Worm (Caenorhabditis elegans) whole organism, L4 larva: ENCODE data around the gene R107.5.

Experiments used
- D1046.2 ChIP-seq: fragments of 200-800 bp; sonication (Bioruptor generic); IDR thresholded peaks from 2 replicates; pipeline ENCODE4 v1.3.6; 2022; ENCODE audit warnings: missing genetic modification characterization, missing compliant biosample characterization
- F37D6.2 ChIP-seq: sonication (generic microtip); optimal IDR thresholded peaks from 2 replicates; lab custom pipeline; 2016; ENCODE audit warnings: mild to moderate bottlenecking, missing genetic modification characterization, missing compliant biosample characterization
- F49E8.2 ChIP-seq: sonication (generic microtip); optimal IDR thresholded peaks from 2 replicates; lab custom pipeline; 2016; ENCODE audit warnings: missing compliant biosample characterization, mild to moderate bottlenecking, missing genetic modification characterization, borderline replicate concordance
- R02D3.7 ChIP-seq: fragments of 150-350 bp; sonication (generic microtip); optimal IDR thresholded peaks from 3 replicates; lab custom pipeline; 2014; ENCODE audit warnings: missing biosample characterization, missing genetic modification characterization
- T26A8.4 ChIP-seq: fragments of 200-800 bp; sonication (Bioruptor generic); IDR thresholded peaks from 2 replicates; pipeline ENCODE4 v1.3.6; 2022; ENCODE audit warnings: missing genetic modification characterization, missing compliant biosample characterization
- aha-1 ChIP-seq: fragments of 150-350 bp; peaks from one replicate; lab custom pipeline; 2014; ENCODE audit warnings: missing biosample characterization, missing genetic modification characterization
- ama-1 ChIP-seq: fragments of 150-350 bp; optimal IDR thresholded peaks from 2 replicates; lab custom pipeline; 2014; ENCODE audit warnings: inconsistent platforms, mixed read lengths
- ceh-28 ChIP-seq: fragments of 150-350 bp; optimal IDR thresholded peaks from 2 replicates; lab custom pipeline; 2014; ENCODE audit warnings: missing biosample characterization, missing genetic modification reagents, missing genetic modification characterization
- ces-1 ChIP-seq: fragments of 150-350 bp; sonication (generic microtip); optimal IDR thresholded peaks from 4 replicates; lab custom pipeline; 2014; ENCODE audit warnings: missing biosample characterization, missing genetic modification reagents, missing genetic modification characterization
- daf-12 ChIP-seq: fragments of 150-350 bp; optimal IDR thresholded peaks from 2 replicates; lab custom pipeline; 2014; ENCODE audit warnings: missing biosample characterization, missing genetic modification reagents, missing genetic modification characterization
- daf-16 ChIP-seq, 3 experiments: sonication (generic microtip); optimal IDR thresholded peaks; 2 replicates each; lab custom pipeline; 2016 to 2017; ENCODE audit warnings: missing genetic modification characterization in 3 of 3, missing genetic modification reagents in 3 of 3, mild to moderate bottlenecking in 2 of 3, missing compliant biosample characterization in 2 of 3, missing biosample characterization in 1 of 3, moderate library complexity in 1 of 3
- dmd-8 ChIP-seq: fragments of 200-800 bp; sonication (Bioruptor generic); IDR thresholded peaks from 2 replicates; pipeline ENCODE4 v1.3.6; 2022; ENCODE audit warnings: missing genetic modification characterization, missing compliant biosample characterization
- dpl-1 ChIP-seq: fragments of 150-350 bp; optimal IDR thresholded peaks from 2 replicates; lab custom pipeline; 2014; ENCODE audit warnings: missing biosample characterization, missing genetic modification reagents, missing genetic modification characterization
- hlh-11 ChIP-seq: fragments of 200-800 bp; sonication (Bioruptor generic); optimal IDR thresholded peaks from 2 replicates; lab custom pipeline; 2018; ENCODE audit warnings: mild to moderate bottlenecking, missing genetic modification characterization, missing compliant biosample characterization
- hlh-30 ChIP-seq: sonication (generic microtip); optimal IDR thresholded peaks from 2 replicates; lab custom pipeline; 2017; ENCODE audit warnings: antibody characterized with exemption, mild to moderate bottlenecking, missing genetic modification characterization, missing compliant biosample characterization; ENCODE audit not compliant: insufficient read depth
- hmg-1.1 ChIP-seq: fragments of 200-800 bp; sonication (Bioruptor generic); IDR thresholded peaks from 2 replicates; pipeline ENCODE4 v1.3.6; 2022; ENCODE audit warnings: missing genetic modification reagents, missing genetic modification characterization, missing compliant biosample characterization
- jun-1 ChIP-seq: fragments of 150-350 bp; optimal IDR thresholded peaks from 2 replicates; lab custom pipeline; 2014; ENCODE audit warnings: missing biosample characterization, missing genetic modification reagents, missing genetic modification characterization
- lim-7 ChIP-seq: fragments of 200-800 bp; sonication (Bioruptor generic); IDR thresholded peaks from 2 replicates; pipeline ENCODE4 v1.3.6; 2022; ENCODE audit warnings: missing genetic modification characterization, missing compliant biosample characterization
- lin-15B ChIP-seq: fragments of 150-350 bp; sonication (generic microtip); optimal IDR thresholded peaks from 3 replicates; lab custom pipeline; 2014; ENCODE audit warnings: missing biosample characterization, missing genetic modification characterization
- lir-3 ChIP-seq: sonication (generic microtip); optimal IDR thresholded peaks from 2 replicates; lab custom pipeline; 2016; ENCODE audit warnings: mild to moderate bottlenecking, missing genetic modification characterization, missing compliant biosample characterization
- lsy-2 ChIP-seq, 2 experiments: fragments of 150-350 bp in 1 of 2; sonication (generic microtip) in 1 of 2; optimal IDR thresholded peaks; 2 replicates each; lab custom pipeline; 2014 to 2017; ENCODE audit warnings: missing biosample characterization in 2 of 2, missing genetic modification characterization in 2 of 2
- nhr-10 ChIP-seq: fragments of 150-350 bp; optimal IDR thresholded peaks from 2 replicates; lab custom pipeline; 2014; ENCODE audit warnings: missing biosample characterization, missing genetic modification characterization
- nhr-111 ChIP-seq: fragments of 200-800 bp; sonication (Bioruptor generic); optimal IDR thresholded peaks from 2 replicates; lab custom pipeline; 2018; ENCODE audit warnings: mild to moderate bottlenecking, missing genetic modification characterization, missing compliant biosample characterization
- nhr-28 ChIP-seq: fragments of 150-350 bp; optimal IDR thresholded peaks from 2 replicates; lab custom pipeline; 2014; ENCODE audit warnings: missing biosample characterization, missing genetic modification characterization
- nhr-77 ChIP-seq: fragments of 150-350 bp; optimal IDR thresholded peaks from 2 replicates; lab custom pipeline; 2014; ENCODE audit warnings: missing biosample characterization, missing genetic modification characterization
- php-3 ChIP-seq: fragments of 200-800 bp; sonication (Bioruptor generic); IDR thresholded peaks from 2 replicates; pipeline ENCODE4 v1.3.6; 2022; ENCODE audit warnings: missing genetic modification reagents, missing genetic modification characterization, missing compliant biosample characterization
- pqm-1 ChIP-seq: sonication (generic microtip); optimal IDR thresholded peaks from 2 replicates; lab custom pipeline; 2017; ENCODE audit warnings: missing biosample characterization, missing genetic modification characterization
- saeg-2 ChIP-seq: fragments of 200-800 bp; sonication (Bioruptor generic); IDR thresholded peaks from 2 replicates; pipeline ENCODE4 v1.3.6; 2022; ENCODE audit warnings: missing genetic modification reagents, missing genetic modification characterization, missing compliant biosample characterization
- set-16 ChIP-seq: fragments of 200-800 bp; sonication (Bioruptor generic); IDR thresholded peaks from 2 replicates; pipeline ENCODE4 v1.3.6; 2022; ENCODE audit warnings: missing genetic modification reagents, missing genetic modification characterization, missing compliant biosample characterization
- tag-97 ChIP-seq: fragments of 200-800 bp; sonication (Bioruptor generic); IDR thresholded peaks from 2 replicates; pipeline ENCODE4 v1.3.6; 2022; ENCODE audit warnings: missing genetic modification characterization, missing compliant biosample characterization
- unc-62 ChIP-seq, 3 experiments: fragments of 150-350 bp in 1 of 3; sonication (generic microtip); optimal IDR thresholded peaks in 2 of 3; peaks in 1 of 3; 1 replicate in 1 of 3; 2 replicates in 2 of 3; lab custom pipeline; 2014 to 2017; ENCODE audit warnings: missing biosample characterization in 3 of 3, missing genetic modification characterization in 3 of 3, missing genetic modification reagents in 3 of 3, missing genotype in 1 of 3
- zip-2 ChIP-seq: fragments of 150-350 bp; optimal IDR thresholded peaks from 2 replicates; lab custom pipeline; 2014; ENCODE audit warnings: missing biosample characterization, missing genetic modification characterization

Gene R107.5

ce11 chrIII:9083118-9083517 lies 29.5 kb upstream of the R107.5 start:
- TF ChIP-seq hmg-1.1 (GFP tag; lab: Robert Waterston, UW) (no peak), dpl-1 (GFP tag; lab: Kevin White, UChicago) (no peak), ama-1 (lab: Kevin White, UChicago) (no peak), lsy-2 (tag; optimal IDR thresholded peaks at IDR 0.05; lab: Kevin White, UChicago) (no peak), jun-1 (tag; lab: Kevin White, UChicago) (no peak), unc-62 (GFP tag; optimal IDR thresholded peaks at IDR 0.05 in 1 of 2; lab: Kevin White, UChicago) (peak in 1 of 2 experiments; percentile 84), unc-62 (tag; optimal IDR thresholded peaks at IDR 0.05; lab: Kevin White, UChicago) (no peak), php-3 (GFP tag; lab: Robert Waterston, UW) (no peak), hlh-11 (peak; percentile 52), hlh-30 (tag; lab: Kevin White, UChicago) (peak; percentile 16), nhr-28 (tag; lab: Kevin White, UChicago) (peak; percentile 59), F37D6.2 (tag; lab: Kevin White, UChicago) (no peak), ceh-28 (tag; lab: Kevin White, UChicago) (no peak), aha-1 (peak; percentile 69), zip-2 (tag; lab: Kevin White, UChicago) (no peak), lim-7 (GFP tag; lab: Robert Waterston, UW) (no peak), R02D3.7 (tag; lab: Kevin White, UChicago) (no peak), daf-16 (GFP tag; optimal IDR thresholded peaks at IDR 0.05; lab: Kevin White, UChicago) (peak in 1 of 2 experiments; percentile 75), daf-16 (tag; optimal IDR thresholded peaks at IDR 0.05; lab: Kevin White, UChicago) (no peak)

- TF ChIP-seq unc-62 (GFP tag; optimal IDR thresholded peaks at IDR 0.05 in 1 of 2; lab: Kevin White, UChicago) (peak in 1 of 2 experiments; percentile 16), unc-62 (tag; optimal IDR thresholded peaks at IDR 0.05; lab: Kevin White, UChicago) (no peak), set-16 (peak; percentile 75), F49E8.2 (tag; lab: Kevin White, UChicago) (no peak), nhr-111 (no peak), lir-3 (tag; lab: Kevin White, UChicago) (no peak), T26A8.4 (GFP tag; lab: Robert Waterston, UW) (no peak), hlh-11 (no peak), ces-1 (GFP tag; lab: Kevin White, UChicago) (no peak), nhr-10 (tag; lab: Kevin White, UChicago) (no peak), saeg-2 (GFP tag; lab: Robert Waterston, UW) (no peak)
These were observed 28.2 kb upstream of the R107.5 start, which contains the start of gene far-2 for ce11 chrIII:9081763-9082162. far-2 (plus strand) TSS chrIII:9081828.

DNA sequence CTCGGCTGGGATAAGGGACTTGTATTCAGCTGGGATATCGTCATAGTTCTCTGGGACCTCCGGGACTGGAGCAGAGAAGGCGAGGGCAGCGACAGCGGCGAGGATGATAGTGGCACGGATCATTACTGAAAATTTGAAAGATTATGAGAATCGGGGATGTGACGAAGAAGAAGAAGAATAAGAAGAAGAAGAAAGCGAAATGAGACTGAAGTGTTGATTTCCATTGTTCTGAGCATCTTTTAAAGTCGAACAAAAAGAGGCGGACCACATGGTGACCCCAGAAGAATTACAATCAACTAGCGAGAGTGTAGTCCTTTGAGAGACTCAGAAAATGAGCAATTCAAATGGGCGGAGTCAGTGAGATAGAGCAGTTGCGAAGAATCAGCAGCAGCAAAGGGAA lies 27.5 kb upstream of the R107.5 start, which contains the start of gene far-1:
TSS of gene far-1 (minus strand) at position 125 of the 400 bp plus-strand sequence.
- TF ChIP-seq D1046.2 (no peak), unc-62 (GFP tag; optimal IDR thresholded peaks at IDR 0.05 in 1 of 2; lab: Kevin White, UChicago) (peak in 1 of 2 experiments; percentile 48), unc-62 (tag; optimal IDR thresholded peaks at IDR 0.05; lab: Kevin White, UChicago) (no peak)

- TF ChIP-seq dmd-8 (GFP tag; lab: Robert Waterston, UW) (no peak), aha-1 (peak; percentile 22)
These were observed 26.5 kb upstream of the R107.5 start for ce11 chrIII:9080127-9080526.

DNA sequence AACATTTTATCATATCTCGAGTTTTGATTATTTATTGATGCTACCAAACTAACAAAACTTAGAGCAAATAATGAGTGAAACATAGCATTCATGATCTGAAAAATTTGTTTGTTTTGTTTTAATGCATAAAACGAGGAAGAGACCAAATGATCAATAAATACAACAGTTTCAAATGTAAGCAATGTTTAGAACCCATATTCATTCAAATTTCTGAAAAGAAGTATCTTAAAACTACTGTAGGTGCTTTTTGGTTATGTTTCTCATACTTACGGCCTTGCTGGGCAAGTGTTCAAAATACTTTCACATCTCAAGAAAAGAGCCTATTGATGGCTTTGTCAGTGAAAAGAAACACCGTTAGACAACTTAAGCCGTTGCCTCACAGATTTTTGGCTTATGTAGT lies 24.1 kb upstream of the R107.5 start, which contains the start of gene F02A9.1:
TSS of gene F02A9.1 (minus strand) at position 101 of the 400 bp plus-strand sequence.
- TF ChIP-seq daf-12 (tag; lab: Kevin White, UChicago) (no peak), pqm-1 (tag; lab: Kevin White, UChicago) (no peak), lin-15B (no peak), unc-62 (GFP tag; optimal IDR thresholded peaks at IDR 0.05 in 1 of 2; lab: Kevin White, UChicago) (no peak), unc-62 (tag; optimal IDR thresholded peaks at IDR 0.05; lab: Kevin White, UChicago) (no peak), php-3 (GFP tag; lab: Robert Waterston, UW) (no peak), tag-97 (GFP tag; lab: Robert Waterston, UW) (no peak), jun-1 (tag; lab: Kevin White, UChicago) (no peak), nhr-77 (tag; lab: Kevin White, UChicago) (no peak), saeg-2 (GFP tag; lab: Robert Waterston, UW) (no peak), ceh-28 (tag; lab: Kevin White, UChicago) (no peak), dpl-1 (GFP tag; lab: Kevin White, UChicago) (no peak)
